Fruit fly (Drosophila melanogaster) whole organism, embryonic: ENCODE results near the gene Cyp9f2.

Experiments
- C15 ChIP-seq: fragments of 200-800 bp; sonication (Bioruptor generic); IDR thresholded peaks from 3 replicates; pipeline ENCODE4 v1.3.6; 2022; ENCODE audit warnings: missing biosample characterization, missing genetic modification characterization
- CG10543 ChIP-seq: fragments of 200-800 bp; sonication (Bioruptor generic); optimal IDR thresholded peaks from 3 replicates; lab custom pipeline; 2017; ENCODE audit warnings: missing biosample characterization, mild to moderate bottlenecking, missing genetic modification characterization, moderate library complexity
- CG10654 ChIP-seq: fragments of 200-800 bp; sonication (Bioruptor generic); optimal IDR thresholded peaks from 2 replicates; lab custom pipeline; 2016; ENCODE audit warnings: missing biosample characterization, missing genetic modification characterization
- CG11398 ChIP-seq: fragments of 200-800 bp; sonication (Bioruptor generic); optimal IDR thresholded peaks from 2 replicates; lab custom pipeline; 2016; ENCODE audit warnings: missing biosample characterization, missing genetic modification characterization
- CG12155 ChIP-seq: fragments of 200-800 bp; sonication (Bioruptor generic); optimal IDR thresholded peaks from 3 replicates; lab custom pipeline; 2016; ENCODE audit warnings: missing biosample characterization, missing genetic modification characterization
- CG13624 ChIP-seq: fragments of 200-800 bp; sonication (Bioruptor generic); optimal IDR thresholded peaks from 2 replicates; lab custom pipeline; 2016; ENCODE audit warnings: missing biosample characterization, missing genetic modification characterization
- CG16779 ChIP-seq: fragments of 200-800 bp; sonication (Bioruptor generic); IDR thresholded peaks from 2 replicates; pipeline ENCODE4 v1.3.6; 2022; ENCODE audit warnings: missing biosample characterization, missing genetic modification characterization
- CG18262 ChIP-seq: fragments of 200-800 bp; optimal IDR thresholded peaks from 3 replicates; lab custom pipeline; 2019; ENCODE audit warnings: missing biosample characterization, mild to moderate bottlenecking, missing genetic modification characterization, moderate library complexity
- CG30431 ChIP-seq: fragments of 200-800 bp; sonication (Bioruptor generic); optimal IDR thresholded peaks from 2 replicates; lab custom pipeline; 2017; ENCODE audit warnings: missing biosample characterization, missing genetic modification characterization
- CG3163 ChIP-seq: fragments of 200-800 bp; sonication (Bioruptor generic); optimal IDR thresholded peaks from 3 replicates; lab custom pipeline; 2016; ENCODE audit warnings: missing biosample characterization, missing genetic modification characterization
- CG34224 ChIP-seq: fragments of 200-800 bp; sonication (Bioruptor generic); IDR thresholded peaks from 3 replicates; pipeline ENCODE4 v1.3.6; 2022; ENCODE audit warnings: missing biosample characterization, missing genetic modification characterization; ENCODE audit not compliant: partially characterized antibody
- CG34422 ChIP-seq: fragments of 200-800 bp; sonication (Bioruptor generic); IDR thresholded peaks from 3 replicates; pipeline ENCODE4 v1.3.6; 2022; ENCODE audit warnings: missing biosample characterization, missing genetic modification characterization
- CG3838 ChIP-seq: fragments of 200-800 bp; sonication (Bioruptor generic); optimal IDR thresholded peaks from 3 replicates; lab custom pipeline; 2016; ENCODE audit warnings: missing biosample characterization, missing genetic modification characterization
- CG4282 ChIP-seq: fragments of 200-800 bp; sonication (Bioruptor generic); optimal IDR thresholded peaks from 2 replicates; lab custom pipeline; 2016; ENCODE audit warnings: missing biosample characterization, missing genetic modification characterization
- CG4854 ChIP-seq: fragments of 200-800 bp; sonication (Bioruptor generic); optimal IDR thresholded peaks from 2 replicates; lab custom pipeline; 2016; ENCODE audit warnings: missing biosample characterization, missing genetic modification characterization, inconsistent platforms
- CG5953 ChIP-seq: fragments of 200-800 bp; sonication (Bioruptor generic); IDR thresholded peaks from 2 replicates; pipeline ENCODE4 v1.3.6; 2022; ENCODE audit warnings: missing biosample characterization, missing genetic modification characterization
- CG6854 ChIP-seq: fragments of 200-800 bp; sonication (Bioruptor generic); optimal IDR thresholded peaks from 3 replicates; lab custom pipeline; 2017; ENCODE audit warnings: missing biosample characterization, mild to moderate bottlenecking, missing genetic modification characterization
- CG7745 ChIP-seq: fragments of 200-800 bp; sonication (Bioruptor generic); optimal IDR thresholded peaks from 2 replicates; lab custom pipeline; 2018; ENCODE audit warnings: missing biosample characterization, mild to moderate bottlenecking, missing genetic modification characterization, moderate library complexity
- CG7786 ChIP-seq: fragments of 200-800 bp; sonication (Bioruptor generic); optimal IDR thresholded peaks from 2 replicates; lab custom pipeline; 2016; ENCODE audit warnings: missing biosample characterization, missing genetic modification characterization
- CG8388 ChIP-seq: fragments of 200-800 bp; sonication (Bioruptor generic); optimal IDR thresholded peaks from 2 replicates; lab custom pipeline; 2019; ENCODE audit warnings: missing biosample characterization, mild to moderate bottlenecking, missing genetic modification characterization, moderate library complexity
- CG8765 ChIP-seq: fragments of 200-800 bp; sonication (Bioruptor generic); IDR thresholded peaks from 2 replicates; pipeline ENCODE4 v1.3.6; 2022; ENCODE audit warnings: missing biosample characterization, missing genetic modification characterization
- CG8924 ChIP-seq: fragments of 200-800 bp; optimal IDR thresholded peaks from 3 replicates; lab custom pipeline; 2019; ENCODE audit warnings: missing biosample characterization, mild to moderate bottlenecking, missing genetic modification characterization, moderate library complexity
- Chrac-16 ChIP-seq: fragments of 200-800 bp; sonication (Bioruptor generic); optimal IDR thresholded peaks from 3 replicates; lab custom pipeline; 2016; ENCODE audit warnings: missing biosample characterization, missing genetic modification characterization
- CkIIα-i1 ChIP-seq: fragments of 200-800 bp; sonication (Bioruptor generic); IDR thresholded peaks from 2 replicates; pipeline ENCODE4 v1.3.6; 2022; ENCODE audit warnings: missing biosample characterization, missing genetic modification characterization
- CoRest ChIP-seq: fragments of 200-800 bp; sonication (Bioruptor generic); optimal IDR thresholded peaks from 3 replicates; lab custom pipeline; 2018; ENCODE audit warnings: missing biosample characterization, mild to moderate bottlenecking, missing genetic modification characterization, moderate library complexity
- D ChIP-seq, 2 experiments: fragments of 200-800 bp in 1 of 2; fragments of >200 bp in 1 of 2; sonication (Bioruptor generic) in 1 of 2; optimal IDR thresholded peaks; 2 replicates in 1 of 2; 3 replicates in 1 of 2; lab custom pipeline; 2017; ENCODE audit warnings: mild to moderate bottlenecking in 1 of 2, missing biosample characterization in 1 of 2, missing genetic modification characterization in 1 of 2, missing genetic modification reagents in 1 of 2
- Dbx ChIP-seq: fragments of 200-800 bp; sonication (Bioruptor generic); IDR thresholded peaks from 3 replicates; pipeline ENCODE4 v1.3.6; 2022; ENCODE audit warnings: missing biosample characterization, missing genetic modification characterization
- HHEX ChIP-seq: fragments of 200-800 bp; sonication (Bioruptor generic); optimal IDR thresholded peaks from 3 replicates; lab custom pipeline; 2017; ENCODE audit warnings: missing biosample characterization, mild to moderate bottlenecking, missing genetic modification characterization, missing genetic modification reagents
- Hr39 ChIP-seq: fragments of >200 bp; optimal IDR thresholded peaks from 2 replicates; lab custom pipeline; 2017
- Hr51 ChIP-seq, 2 experiments: fragments of 200-800 bp; sonication (Bioruptor generic); optimal IDR thresholded peaks; 2 replicates in 1 of 2; 3 replicates in 1 of 2; lab custom pipeline; 2016 to 2018; ENCODE audit warnings: missing biosample characterization in 2 of 2, missing genetic modification characterization in 2 of 2, mild to moderate bottlenecking in 1 of 2, moderate library complexity in 1 of 2
- Lhr ChIP-seq: fragments of 200-800 bp; sonication (Bioruptor generic); optimal IDR thresholded peaks from 3 replicates; lab custom pipeline; 2017; ENCODE audit warnings: mild to moderate bottlenecking, missing biosample characterization, missing genetic modification reagents, missing genetic modification characterization
- Lim3 ChIP-seq: fragments of 200-800 bp; sonication (Bioruptor generic); IDR thresholded peaks from 2 replicates; pipeline ENCODE4 v1.3.6; 2022; ENCODE audit warnings: missing biosample characterization, missing genetic modification characterization
- MESR4 ChIP-seq: fragments of 200-800 bp; sonication (Bioruptor generic); optimal IDR thresholded peaks from 2 replicates; lab custom pipeline; 2018; ENCODE audit warnings: missing biosample characterization, mild to moderate bottlenecking, missing genetic modification characterization, moderate library complexity
- NK7.1 ChIP-seq: fragments of 200-800 bp; sonication (Bioruptor generic); optimal IDR thresholded peaks from 3 replicates; lab custom pipeline; 2016; ENCODE audit warnings: missing biosample characterization, missing genetic modification characterization
- Stat92E ChIP-seq, 3 experiments: fragments of >200 bp in 2 of 3; fragments of 200-800 bp in 1 of 3; sonication (Bioruptor generic) in 1 of 3; optimal IDR thresholded peaks; 2 replicates each; lab custom pipeline; 2017 to 2019; ENCODE audit warnings: missing biosample characterization in 3 of 3, missing genetic modification characterization in 3 of 3, mild to moderate bottlenecking in 1 of 3, moderate library complexity in 1 of 3
- Usf ChIP-seq: fragments of 200-800 bp; sonication (Bioruptor generic); optimal IDR thresholded peaks from 2 replicates; lab custom pipeline; 2017; ENCODE audit warnings: missing genotype, missing biosample characterization, missing genetic modification characterization
- YL-1 ChIP-seq: fragments of 200-800 bp; sonication (Bioruptor generic); optimal IDR thresholded peaks from 3 replicates; lab custom pipeline; 2017; ENCODE audit warnings: missing biosample characterization, mild to moderate bottlenecking, missing genetic modification characterization
- bowl ChIP-seq: fragments of 200-800 bp; sonication (Bioruptor generic); IDR thresholded peaks from 2 replicates; pipeline ENCODE4 v1.3.6; 2022; ENCODE audit warnings: missing biosample characterization, missing genetic modification characterization
- cg ChIP-seq: fragments of 200-800 bp; sonication (Bioruptor generic); optimal IDR thresholded peaks from 3 replicates; lab custom pipeline; 2019; ENCODE audit warnings: missing biosample characterization, mild to moderate bottlenecking, missing genetic modification characterization, moderate library complexity
- chif ChIP-seq, 2 experiments: fragments of 200-800 bp; sonication (Bioruptor generic); optimal IDR thresholded peaks; 3 replicates each; lab custom pipeline; 2016; ENCODE audit warnings: missing biosample characterization in 2 of 2, missing genetic modification characterization in 2 of 2
- crc ChIP-seq: fragments of 200-800 bp; sonication (Bioruptor generic); optimal IDR thresholded peaks from 2 replicates; lab custom pipeline; 2016; ENCODE audit warnings: missing biosample characterization, missing genetic modification characterization
- dm ChIP-seq: fragments of 200-800 bp; sonication (Bioruptor generic); optimal IDR thresholded peaks from 3 replicates; lab custom pipeline; 2016; ENCODE audit warnings: missing biosample characterization, missing genetic modification characterization
- ftz-f1 ChIP-seq: fragments of 200-800 bp; sonication (Bioruptor generic); optimal IDR thresholded peaks from 2 replicates; lab custom pipeline; 2016; ENCODE audit warnings: missing biosample characterization, missing genetic modification characterization
- inv ChIP-seq: fragments of 200-800 bp; sonication (Bioruptor generic); IDR thresholded peaks from 2 replicates; pipeline ENCODE4 v1.3.6; 2022; ENCODE audit warnings: missing biosample characterization, missing genetic modification characterization; ENCODE audit not compliant: partially characterized antibody
- mld ChIP-seq: fragments of 200-800 bp; sonication (Bioruptor generic); IDR thresholded peaks from 3 replicates; pipeline ENCODE4 v1.3.6; 2022; ENCODE audit warnings: missing biosample characterization, missing genetic modification characterization; ENCODE audit not compliant: partially characterized antibody
- p53 ChIP-seq: fragments of 200-800 bp; sonication (Bioruptor generic); optimal IDR thresholded peaks from 2 replicates; lab custom pipeline; 2016; ENCODE audit warnings: missing biosample characterization, missing genetic modification characterization
- stc ChIP-seq: fragments of 200-800 bp; sonication (Bioruptor generic); IDR thresholded peaks from 2 replicates; pipeline ENCODE4 v1.3.6; 2022; ENCODE audit warnings: missing biosample characterization, missing genetic modification characterization
- trh ChIP-seq: fragments of 200-800 bp; sonication (Bioruptor generic); optimal IDR thresholded peaks from 2 replicates; lab custom pipeline; 2016; ENCODE audit warnings: missing biosample characterization, missing genetic modification characterization
- usp ChIP-seq: fragments of >200 bp; optimal IDR thresholded peaks from 2 replicates; lab custom pipeline; 2017; ENCODE audit warnings: missing biosample characterization, missing genetic modification characterization
- vvl ChIP-seq: fragments of 200-800 bp; sonication (Bioruptor generic); IDR thresholded peaks from 2 replicates; pipeline ENCODE4 v1.3.6; 2022; ENCODE audit warnings: missing biosample characterization, missing genetic modification characterization

Cyp9f2 gene

DNA sequence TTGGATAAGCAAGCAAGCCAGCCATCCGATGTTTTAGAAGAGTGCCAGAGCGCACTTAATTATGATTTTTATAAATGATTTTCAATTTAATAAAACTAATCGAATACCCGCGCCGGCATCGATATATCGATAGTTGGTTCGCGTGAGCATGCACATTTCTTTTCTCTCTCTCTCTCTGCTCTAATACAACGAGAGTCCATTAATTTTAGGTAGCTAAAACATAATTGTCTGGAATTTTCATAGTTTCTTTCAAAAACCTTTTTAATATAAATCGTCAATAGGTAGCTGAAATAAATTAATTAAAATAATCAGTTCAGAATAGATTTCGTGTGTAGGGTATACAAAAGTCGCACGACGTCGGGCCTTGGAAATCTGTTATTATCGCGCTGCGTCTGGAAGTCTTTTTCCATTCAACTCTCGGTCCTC is 43.1 kb upstream of the Cyp9f2 start, which contains the start of gene CG18549 (continued):
- TF ChIP-seq Hr51 (GFP tag; optimal IDR thresholded peaks at IDR 0.05; lab: Kevin White, UChicago) = peak; percentile 99 to 100
- peak; percentile 98 for TF ChIP-seq CG7786
- peak; percentile 99 for TF ChIP-seq C15 (GFP tag; lab: Robert Waterston, UW)
- TF ChIP-seq stc (GFP tag; lab: Robert Waterston, UW) = peak; percentile 100
- TF ChIP-seq trh (GFP tag; lab: Kevin White, UChicago) = peak; percentile 99
- peak; percentile 100 for TF ChIP-seq bowl
- TF ChIP-seq YL-1 (GFP tag; lab: Kevin White, UChicago) = peak; percentile 100
- peak; percentile 96 for TF ChIP-seq p53 (GFP tag; lab: Kevin White, UChicago)
- TF ChIP-seq Lim3 (GFP tag; lab: Robert Waterston, UW) = peak; percentile 99
- no peak for TF ChIP-seq Hr39 (lab: Kevin White, UChicago)
- peak; percentile 99 for TF ChIP-seq NK7.1 (GFP tag; lab: Kevin White, UChicago)
- peak; percentile 99 for TF ChIP-seq CG16779 (GFP tag; lab: Robert Waterston, UW)
- peak; percentile 99 for TF ChIP-seq CG3838 (GFP tag; lab: Kevin White, UChicago)
- TF ChIP-seq Lhr (GFP tag; lab: Kevin White, UChicago) = peak; percentile 99
- TF ChIP-seq CG5953 (GFP tag; lab: Robert Waterston, UW) = peak; percentile 100
- TF ChIP-seq CG7745 (tag; lab: Kevin White, UChicago) = peak; percentile 98
- peak; percentile 100 for TF ChIP-seq CG18262 (tag; lab: Kevin White, UChicago)
- peak; percentile 100 for TF ChIP-seq CG13624
- peak; percentile 96 for TF ChIP-seq CG4282 (GFP tag; lab: Kevin White, UChicago)
- peak; percentile 98 for TF ChIP-seq dm (GFP tag; lab: Kevin White, UChicago)
- TF ChIP-seq CG11398 (GFP tag; lab: Kevin White, UChicago) = peak; percentile 99
- peak; percentile 99 to 100 for TF ChIP-seq chif (GFP tag; optimal IDR thresholded peaks at IDR 0.05; lab: Kevin White, UChicago)
- TF ChIP-seq CG6854 (GFP tag; lab: Kevin White, UChicago) = peak; percentile 100
- peak; percentile 98 for TF ChIP-seq CG10543
- TF ChIP-seq CG8765 (GFP tag; lab: Robert Waterston, UW) = peak; percentile 98
- peak; percentile 94 for TF ChIP-seq ftz-f1
- TF ChIP-seq HHEX (GFP tag; lab: Kevin White, UChicago) = peak; percentile 100
- peak; percentile 99 for TF ChIP-seq CG30431 (GFP tag; lab: Kevin White, UChicago)
- peak; percentile 68 for TF ChIP-seq inv (GFP tag; lab: Robert Waterston, UW)
- no peak for TF ChIP-seq usp (GFP tag; lab: Kevin White, UChicago)
- peak; percentile 100 for TF ChIP-seq CG8924 (tag; lab: Kevin White, UChicago)
- peak; percentile 98 for TF ChIP-seq CkIIα-i1 (GFP tag; lab: Robert Waterston, UW)
- TF ChIP-seq vvl (GFP tag; lab: Robert Waterston, UW) = peak; percentile 100
- TF ChIP-seq CG10654 = peak; percentile 100
- TF ChIP-seq D (optimal IDR thresholded peaks at IDR 0.05; lab: Kevin White, UChicago) = no peak
- peak; percentile 100 for TF ChIP-seq D (GFP tag; optimal IDR thresholded peaks at IDR 0.05; lab: Kevin White, UChicago)
- peak; percentile 98 for TF ChIP-seq Usf
- TF ChIP-seq CG4854 = peak; percentile 99
- TF ChIP-seq CG34422 = peak; percentile 100
- TF ChIP-seq CoRest = peak; percentile 100
- no peak for TF ChIP-seq cg (GFP tag; lab: Kevin White, UChicago)
- TF ChIP-seq Stat92E (GFP tag; optimal IDR thresholded peaks at IDR 0.05; lab: Kevin White, UChicago) = peak in 1 of 3 experiments; percentile 100
- TF ChIP-seq MESR4 (GFP tag; lab: Kevin White, UChicago) = peak; percentile 97
- TF ChIP-seq CG3163 (GFP tag; lab: Kevin White, UChicago) = peak; percentile 92
- no peak; the same call in 2 of the 3 replicates for TF ChIP-seq mld (GFP tag; lab: Robert Waterston, UW)
- TF ChIP-seq CG34224 (GFP tag; lab: Robert Waterston, UW) = peak; percentile 89
- TF ChIP-seq CG8388 (GFP tag; lab: Kevin White, UChicago) = peak; percentile 100
- TF ChIP-seq Chrac-16 = peak; percentile 100
- TF ChIP-seq Dbx (GFP tag; lab: Robert Waterston, UW) = peak; percentile 100
- peak; percentile 99 for TF ChIP-seq CG12155
- peak; percentile 98 for TF ChIP-seq crc
